Worm (Caenorhabditis elegans) whole organism, L4 larva: ENCODE data around the gene R02F2.5.

ENCODE experiments used
- Y5F2A.4 ChIP-seq: fragments of 200-800 bp; sonication (Bioruptor generic); optimal IDR thresholded peaks from 2 replicates; lab custom pipeline; 2018; ENCODE audit warnings: mild to moderate bottlenecking, missing genetic modification characterization, missing compliant biosample characterization
- ZK546.5 ChIP-seq, 2 experiments: sonication (generic microtip); optimal IDR thresholded peaks; 2 replicates each; lab custom pipeline; 2017; ENCODE audit warnings: missing biosample characterization in 2 of 2, missing genetic modification characterization in 2 of 2
- aha-1 ChIP-seq: fragments of 150-350 bp; peaks from one replicate; lab custom pipeline; 2014; ENCODE audit warnings: missing biosample characterization, missing genetic modification characterization
- aly-2 ChIP-seq: sonication (generic microtip); optimal IDR thresholded peaks from 2 replicates; lab custom pipeline; 2018; ENCODE audit warnings: missing biosample characterization, missing genetic modification characterization
- ceh-28 ChIP-seq: fragments of 150-350 bp; optimal IDR thresholded peaks from 2 replicates; lab custom pipeline; 2014; ENCODE audit warnings: missing biosample characterization, missing genetic modification reagents, missing genetic modification characterization
- ceh-62 ChIP-seq: sonication (generic microtip); optimal IDR thresholded peaks from 2 replicates; lab custom pipeline; 2017; ENCODE audit warnings: missing biosample characterization, missing genetic modification characterization
- cey-2 ChIP-seq: sonication (generic microtip); optimal IDR thresholded peaks from 3 replicates; lab custom pipeline; 2017; ENCODE audit warnings: missing genetic modification characterization, mild to moderate bottlenecking, missing compliant biosample characterization, antibody characterized with exemption, borderline replicate concordance; ENCODE audit not compliant: insufficient read depth
- dpl-1 ChIP-seq: fragments of 150-350 bp; optimal IDR thresholded peaks from 2 replicates; lab custom pipeline; 2014; ENCODE audit warnings: missing biosample characterization, missing genetic modification reagents, missing genetic modification characterization
- dve-1 ChIP-seq: sonication (generic microtip); optimal IDR thresholded peaks from 2 replicates; lab custom pipeline; 2017; ENCODE audit warnings: antibody characterized with exemption, mild to moderate bottlenecking, missing genetic modification characterization, missing compliant biosample characterization; ENCODE audit not compliant: insufficient read depth
- egl-27 ChIP-seq: sonication (generic microtip); optimal IDR thresholded peaks from 3 replicates; lab custom pipeline; 2017; ENCODE audit warnings: missing biosample characterization, missing genetic modification reagents, missing genetic modification characterization
- egl-43 ChIP-seq: fragments of 200-800 bp; sonication (Bioruptor generic); IDR thresholded peaks from 2 replicates; pipeline ENCODE4 v1.3.6; 2022; ENCODE audit warnings: missing genetic modification reagents, missing genetic modification characterization, missing compliant biosample characterization
- fkh-10 ChIP-seq: fragments of 150-350 bp; optimal IDR thresholded peaks from 2 replicates; lab custom pipeline; 2014; ENCODE audit warnings: missing biosample characterization, missing genetic modification reagents, missing genetic modification characterization
- hlh-11 ChIP-seq: fragments of 200-800 bp; sonication (Bioruptor generic); optimal IDR thresholded peaks from 2 replicates; lab custom pipeline; 2018; ENCODE audit warnings: mild to moderate bottlenecking, missing genetic modification characterization, missing compliant biosample characterization
- hmg-1.1 ChIP-seq: fragments of 200-800 bp; sonication (Bioruptor generic); IDR thresholded peaks from 2 replicates; pipeline ENCODE4 v1.3.6; 2022; ENCODE audit warnings: missing genetic modification reagents, missing genetic modification characterization, missing compliant biosample characterization
- lim-7 ChIP-seq: fragments of 200-800 bp; sonication (Bioruptor generic); IDR thresholded peaks from 2 replicates; pipeline ENCODE4 v1.3.6; 2022; ENCODE audit warnings: missing genetic modification characterization, missing compliant biosample characterization
- lin-1 ChIP-seq: fragments of 200-800 bp; sonication (Bioruptor generic); IDR thresholded peaks from 2 replicates; pipeline ENCODE4 v1.3.6; 2022; ENCODE audit warnings: missing genetic modification reagents, missing genetic modification characterization, missing compliant biosample characterization
- lin-15B ChIP-seq: fragments of 150-350 bp; sonication (generic microtip); optimal IDR thresholded peaks from 3 replicates; lab custom pipeline; 2014; ENCODE audit warnings: missing biosample characterization, missing genetic modification characterization
- lsy-2 ChIP-seq, 2 experiments: fragments of 150-350 bp in 1 of 2; sonication (generic microtip) in 1 of 2; optimal IDR thresholded peaks; 2 replicates each; lab custom pipeline; 2014 to 2017; ENCODE audit warnings: missing biosample characterization in 2 of 2, missing genetic modification characterization in 2 of 2
- madf-9 ChIP-seq: fragments of 200-800 bp; sonication (Bioruptor generic); conservative IDR thresholded peaks from 2 replicates; pipeline ENCODE4 v1.3.6; 2022; ENCODE audit warnings: missing genetic modification reagents, missing genetic modification characterization, missing compliant biosample characterization
- mdl-1 ChIP-seq, 2 experiments: fragments of 150-350 bp in 1 of 2; sonication (generic microtip) in 1 of 2; optimal IDR thresholded peaks; 2 replicates each; lab custom pipeline; 2014 to 2017; ENCODE audit warnings: missing biosample characterization in 2 of 2, missing genetic modification characterization in 2 of 2
- mep-1 ChIP-seq: fragments of 150-350 bp; sonication (generic microtip); optimal IDR thresholded peaks from 3 replicates; lab custom pipeline; 2014; ENCODE audit warnings: missing biosample characterization, missing genetic modification characterization
- mes-2 ChIP-seq: sonication (generic microtip); optimal IDR thresholded peaks from 2 replicates; lab custom pipeline; 2016; ENCODE audit warnings: missing genotype, mild to moderate bottlenecking, missing genetic modification characterization, missing compliant biosample characterization; ENCODE audit not compliant: poor library complexity, severe bottlenecking
- mxl-3 ChIP-seq: fragments of 200-800 bp; sonication (Bioruptor generic); optimal IDR thresholded peaks from 2 replicates; lab custom pipeline; 2018; ENCODE audit warnings: mild to moderate bottlenecking, missing genetic modification characterization, missing compliant biosample characterization
- nhr-25 ChIP-seq: sonication (generic microtip); optimal IDR thresholded peaks from 2 replicates; lab custom pipeline; 2017; ENCODE audit warnings: missing genetic modification characterization, mild to moderate bottlenecking, missing compliant biosample characterization, antibody characterized with exemption, moderate library complexity, borderline replicate concordance; ENCODE audit not compliant: insufficient read depth
- nhr-28 ChIP-seq: fragments of 150-350 bp; optimal IDR thresholded peaks from 2 replicates; lab custom pipeline; 2014; ENCODE audit warnings: missing biosample characterization, missing genetic modification characterization
- nhr-6 ChIP-seq: fragments of 150-350 bp; optimal IDR thresholded peaks from 2 replicates; lab custom pipeline; 2014; ENCODE audit warnings: missing biosample characterization, missing genetic modification characterization
- pha-4 ChIP-seq, 2 experiments: fragments of 150-350 bp in 1 of 2; fragments of 200-800 bp in 1 of 2; sonication (Bioruptor generic) in 1 of 2; IDR thresholded peaks in 1 of 2; optimal IDR thresholded peaks in 1 of 2; 2 replicates each; pipeline versions ENCODE4 v1.3.6 to Lab custom; 2014 to 2022; ENCODE audit warnings: missing genetic modification characterization in 2 of 2, missing genetic modification reagents in 2 of 2, missing biosample characterization in 1 of 2, missing compliant biosample characterization in 1 of 2
- saeg-2 ChIP-seq: fragments of 200-800 bp; sonication (Bioruptor generic); IDR thresholded peaks from 2 replicates; pipeline ENCODE4 v1.3.6; 2022; ENCODE audit warnings: missing genetic modification reagents, missing genetic modification characterization, missing compliant biosample characterization
- set-16 ChIP-seq: fragments of 200-800 bp; sonication (Bioruptor generic); IDR thresholded peaks from 2 replicates; pipeline ENCODE4 v1.3.6; 2022; ENCODE audit warnings: missing genetic modification reagents, missing genetic modification characterization, missing compliant biosample characterization
- snpc-1.2 ChIP-seq: fragments of 200-800 bp; sonication (Bioruptor generic); IDR thresholded peaks from 2 replicates; pipeline ENCODE4 v1.3.6; 2022; ENCODE audit warnings: missing genetic modification reagents, missing genetic modification characterization, missing compliant biosample characterization
- unc-62 ChIP-seq, 3 experiments: fragments of 150-350 bp in 1 of 3; sonication (generic microtip); optimal IDR thresholded peaks in 2 of 3; peaks in 1 of 3; 1 replicate in 1 of 3; 2 replicates in 2 of 3; lab custom pipeline; 2014 to 2017; ENCODE audit warnings: missing biosample characterization in 3 of 3, missing genetic modification characterization in 3 of 3, missing genetic modification reagents in 3 of 3, missing genotype in 1 of 3

R02F2.5 gene

ce11 chrIII:5472693-5473092 is 6.4 kb upstream of the R02F2.5 start (continued):
- no peak for TF ChIP-seq ZK546.5 (tag; optimal IDR thresholded peaks at IDR 0.05; lab: Kevin White, UChicago)
- TF ChIP-seq saeg-2 (GFP tag; lab: Robert Waterston, UW) = no peak
- TF ChIP-seq mdl-1 (tag; optimal IDR thresholded peaks at IDR 0.05; lab: Kevin White, UChicago) = peak in 1 of 2 experiments; percentile 74
- TF ChIP-seq pha-4 (GFP tag; IDR thresholded peaks at IDR 0.05; lab: Robert Waterston, UW) = no peak
- TF ChIP-seq pha-4 (tag; optimal IDR thresholded peaks at IDR 0.05; lab: Kevin White, UChicago) = no peak
- TF ChIP-seq aly-2 (tag; lab: Kevin White, UChicago) = no peak
- no peak for TF ChIP-seq egl-43
- no peak for TF ChIP-seq lsy-2 (tag; optimal IDR thresholded peaks at IDR 0.05; lab: Kevin White, UChicago)
- no peak for TF ChIP-seq madf-9 (GFP tag; lab: Robert Waterston, UW)
- TF ChIP-seq unc-62 (GFP tag; optimal IDR thresholded peaks at IDR 0.05 in 1 of 2; lab: Kevin White, UChicago) = no peak
- TF ChIP-seq unc-62 (tag; optimal IDR thresholded peaks at IDR 0.05; lab: Kevin White, UChicago) = no peak
- no peak for TF ChIP-seq nhr-25
- TF ChIP-seq nhr-28 (tag; lab: Kevin White, UChicago) = peak; percentile 42
- peak; percentile 72 for TF ChIP-seq hlh-11 (tag; lab: Kevin White, UChicago)
- TF ChIP-seq, all 104 proteins: peak for 9

- TF ChIP-seq snpc-1.2 (no peak), nhr-6 (tag; lab: Kevin White, UChicago) (no peak), dpl-1 (GFP tag; lab: Kevin White, UChicago) (no peak), cey-2 (tag; lab: Kevin White, UChicago) (no peak), mxl-3 (GFP tag; lab: Kevin White, UChicago) (peak; percentile 16), dve-1 (tag; lab: Kevin White, UChicago) (no peak), mes-2 (tag; lab: Kevin White, UChicago) (no peak)
- TF ChIP-seq, all 104 proteins: peak for 1
Observed at ce11 chrIII:5474176-5474575, 4.9 kb upstream of the R02F2.5 start, which contains the start of gene lon-1. Gene lon-1, plus strand, starts transcription at chrIII:5474476.

- peak; percentile 48 for TF ChIP-seq aha-1 (tag; lab: Kevin White, UChicago)
- TF ChIP-seq fkh-10 (GFP tag; lab: Kevin White, UChicago) = no peak
- no peak for TF ChIP-seq egl-27 (tag; lab: Kevin White, UChicago)
- no peak for TF ChIP-seq lin-1 (GFP tag; lab: Robert Waterston, UW)
- TF ChIP-seq nhr-6 (tag; lab: Kevin White, UChicago) = no peak
- no peak for TF ChIP-seq nhr-25
- TF ChIP-seq mep-1 = no peak
- no peak for TF ChIP-seq dpl-1 (GFP tag; lab: Kevin White, UChicago)
- TF ChIP-seq Y5F2A.4 (GFP tag; lab: Kevin White, UChicago) = no peak
- TF ChIP-seq, all 104 proteins: peak for 1
Observed at ce11 chrIII:5478011-5478410, 1.1 kb upstream of the R02F2.5 start, which contains the start of gene R02F2.10. Gene R02F2.10, plus strand, starts transcription at chrIII:5478311.

- TF ChIP-seq set-16 (GFP tag; lab: Robert Waterston, UW) (peak; percentile 91), lin-15B (tag; lab: Kevin White, UChicago) (no peak), ceh-62 (tag; lab: Kevin White, UChicago) (no peak), hmg-1.1 (GFP tag; lab: Robert Waterston, UW) (0 out of 2 replicates have a peak, but pooled peaks have one; percentile 9), lim-7 (GFP tag; lab: Robert Waterston, UW) (0 out of 2 replicates have a peak, but pooled peaks have one; percentile 45), ceh-28 (peak; percentile 86)
Observed at ce11 chrIII:5479493-5480167, 512 bp downstream of the R02F2.5 start.
